Fruit fly (Drosophila melanogaster) whole organism, wandering third instar larva: Measurements from ENCODE around the gene mor.

Experiments
- Dfd ChIP-seq: fragments of >200 bp; optimal IDR thresholded peaks from 2 replicates; lab custom pipeline; 2017; ENCODE audit warnings: missing biosample characterization, missing genetic modification characterization
- Dif ChIP-seq: fragments of 200-275, 200-300 bp; sonication (Bioruptor generic); optimal IDR thresholded peaks from 2 replicates; lab custom pipeline; 2018; ENCODE audit warnings: missing biosample characterization, missing genetic modification characterization; ENCODE audit not compliant: partially characterized antibody
- Hr78 ChIP-seq: fragments of >200 bp; optimal IDR thresholded peaks from 2 replicates; lab custom pipeline; 2017; ENCODE audit warnings: missing biosample characterization, missing genetic modification characterization
- Hr83 ChIP-seq: fragments of 200-300 bp; sonication (Bioruptor generic); optimal IDR thresholded peaks from 2 replicates; lab custom pipeline; 2016; ENCODE audit warnings: missing biosample characterization, mild to moderate bottlenecking, missing genetic modification characterization, moderate library complexity; ENCODE audit not compliant: poor library complexity, severe bottlenecking
- Mio ChIP-seq: sonication (Bioruptor generic); optimal IDR thresholded peaks from 2 replicates; lab custom pipeline; 2016; ENCODE audit warnings: missing biosample characterization, missing genetic modification characterization
- Myc ChIP-seq: fragments of >200 bp; optimal IDR thresholded peaks from 2 replicates; lab custom pipeline; 2017
- Sp1 ChIP-seq: fragments of 200-800 bp; sonication (Bioruptor generic); optimal IDR thresholded peaks from 3 replicates; lab custom pipeline; 2019; ENCODE audit warnings: missing biosample characterization, mild to moderate bottlenecking, missing genetic modification characterization, moderate library complexity
- br ChIP-seq: fragments of 200-800 bp; sonication (Bioruptor generic); optimal IDR thresholded peaks from 2 replicates; lab custom pipeline; 2016; ENCODE audit warnings: missing biosample characterization, missing genetic modification characterization
- dsf ChIP-seq: sonication (Bioruptor generic); optimal IDR thresholded peaks from 2 replicates; lab custom pipeline; 2016; ENCODE audit warnings: missing biosample characterization, missing genetic modification characterization, borderline replicate concordance
- h ChIP-seq: fragments of 200-800 bp; sonication (Bioruptor generic); optimal IDR thresholded peaks from 3 replicates; lab custom pipeline; 2016; ENCODE audit warnings: missing biosample characterization, mild to moderate bottlenecking, missing genetic modification characterization
- pan ChIP-seq: fragments of >200 bp; optimal IDR thresholded peaks from 2 replicates; lab custom pipeline; 2017
- psq ChIP-seq: fragments of 200-800 bp; sonication (Bioruptor generic); optimal IDR thresholded peaks from 3 replicates; lab custom pipeline; 2017; ENCODE audit warnings: missing biosample characterization, mild to moderate bottlenecking, missing genetic modification characterization, moderate library complexity
- sv ChIP-seq: fragments of 200-800 bp; sonication (Bioruptor generic); optimal IDR thresholded peaks from 3 replicates; lab custom pipeline; 2016; ENCODE audit warnings: missing biosample characterization, missing genetic modification characterization
- tai ChIP-seq: sonication (Bioruptor generic); optimal IDR thresholded peaks from 2 replicates; lab custom pipeline; 2016; ENCODE audit warnings: missing biosample characterization, missing genetic modification characterization

dm6 chr3R:15984483-15985118 lies 11.9 kb upstream of the mor start:
- TF ChIP-seq Sp1, result peak; percentile 68
- no peak for TF ChIP-seq Hr78 (GFP tag; lab: Kevin White, UChicago)
- TF ChIP-seq sv (GFP tag; lab: Kevin White, UChicago), result no peak
- peak; percentile 62 for TF ChIP-seq br (GFP tag; lab: Kevin White, UChicago)
- peak; percentile 65 for TF ChIP-seq h (GFP tag; lab: Kevin White, UChicago)
- TF ChIP-seq Dfd, result no peak
- no peak for TF ChIP-seq Myc (lab: Kevin White, UChicago)
- TF ChIP-seq psq (GFP tag; lab: Kevin White, UChicago), result peak; percentile 73
- TF ChIP-seq Hr83 (GFP tag; lab: Kevin White, UChicago), result no peak
- TF ChIP-seq Mio (GFP tag; lab: Kevin White, UChicago), result no peak
- no peak for TF ChIP-seq pan (lab: Kevin White, UChicago)
- TF ChIP-seq tai, result no peak
- no peak for TF ChIP-seq dsf (GFP tag; lab: Kevin White, UChicago)
- no peak for TF ChIP-seq Dif (GFP tag; lab: Kevin White, UChicago)
